Fruit fly (Drosophila melanogaster) whole organism, embryonic: ENCODE measurements around the gene ftz-f1.
A peak's percentile ranks its signal among the peaks of the same experiment; 100 is the strongest.

Experiments used
- ATbp ChIP-seq: fragments of 200-800 bp; sonication (Bioruptor generic); optimal IDR thresholded peaks from 2 replicates; lab custom pipeline; 2017; ENCODE audit warnings: missing biosample characterization, mild to moderate bottlenecking, missing genetic modification characterization, missing genetic modification reagents
- Adf1 ChIP-seq: fragments of 200-800 bp; sonication (Bioruptor generic); IDR thresholded peaks from 2 replicates; pipeline ENCODE4 v1.3.6; 2022; ENCODE audit warnings: missing biosample characterization, missing genetic modification characterization
- Bdp1 ChIP-seq: fragments of 200-800 bp; sonication (Bioruptor generic); optimal IDR thresholded peaks from 3 replicates; lab custom pipeline; 2016; ENCODE audit warnings: missing biosample characterization, missing genetic modification characterization
- CG10321 ChIP-seq: fragments of 200-800 bp; sonication (Bioruptor generic); IDR thresholded peaks from 2 replicates; pipeline ENCODE4 v1.3.6; 2022; ENCODE audit warnings: missing biosample characterization, missing genetic modification characterization
- CG10366 ChIP-seq: fragments of 200-800 bp; sonication (Bioruptor generic); IDR thresholded peaks from 2 replicates; pipeline ENCODE4 v1.3.6; 2022; ENCODE audit warnings: missing biosample characterization, missing genetic modification characterization
- CG11093 ChIP-seq: fragments of 200-800 bp; sonication (Bioruptor generic); IDR thresholded peaks from 3 replicates; pipeline ENCODE4 v1.3.6; 2022; ENCODE audit warnings: missing biosample characterization, missing genetic modification characterization
- CG12299 ChIP-seq: fragments of 200-800 bp; sonication (Bioruptor generic); optimal IDR thresholded peaks from 2 replicates; lab custom pipeline; 2018; ENCODE audit warnings: missing biosample characterization, mild to moderate bottlenecking, missing genetic modification characterization
- CG12942 ChIP-seq: fragments of 200-800 bp; sonication (Bioruptor generic); optimal IDR thresholded peaks from 3 replicates; lab custom pipeline; 2016; ENCODE audit warnings: missing biosample characterization, missing genetic modification characterization
- CG13775 ChIP-seq: fragments of 200-800 bp; sonication (Bioruptor generic); optimal IDR thresholded peaks from 3 replicates; lab custom pipeline; 2017; ENCODE audit warnings: missing biosample characterization, mild to moderate bottlenecking, missing genetic modification characterization
- CG15514 ChIP-seq: fragments of 200-800 bp; sonication (Bioruptor generic); optimal IDR thresholded peaks from 3 replicates; lab custom pipeline; 2017; ENCODE audit warnings: missing biosample characterization, missing genetic modification characterization, mild to moderate bottlenecking, moderate library complexity, missing genetic modification reagents
- CG18262 ChIP-seq: fragments of 200-800 bp; optimal IDR thresholded peaks from 3 replicates; lab custom pipeline; 2019; ENCODE audit warnings: missing biosample characterization, mild to moderate bottlenecking, missing genetic modification characterization, moderate library complexity
- CG30403 ChIP-seq: fragments of 200-800 bp; sonication (Bioruptor generic); optimal IDR thresholded peaks from 3 replicates; lab custom pipeline; 2016; ENCODE audit warnings: missing biosample characterization, missing genetic modification characterization
- CG34224 ChIP-seq: fragments of 200-800 bp; sonication (Bioruptor generic); IDR thresholded peaks from 3 replicates; pipeline ENCODE4 v1.3.6; 2022; ENCODE audit warnings: missing biosample characterization, missing genetic modification characterization; ENCODE audit not compliant: partially characterized antibody
- CG42726 ChIP-seq: fragments of 200-800 bp; sonication (Bioruptor generic); IDR thresholded peaks from 2 replicates; pipeline ENCODE4 v1.3.6; 2022; ENCODE audit warnings: missing biosample characterization, missing genetic modification characterization; ENCODE audit not compliant: partially characterized antibody
- CG4730 ChIP-seq: fragments of 200-800 bp; sonication (Bioruptor generic); IDR thresholded peaks from 2 replicates; pipeline ENCODE4 v1.3.6; 2022; ENCODE audit warnings: missing biosample characterization, missing genetic modification characterization
- CG4820 ChIP-seq: fragments of 200-800 bp; sonication (Bioruptor generic); optimal IDR thresholded peaks from 3 replicates; lab custom pipeline; 2016; ENCODE audit warnings: missing biosample characterization, missing genetic modification characterization
- CG4854 ChIP-seq: fragments of 200-800 bp; sonication (Bioruptor generic); optimal IDR thresholded peaks from 2 replicates; lab custom pipeline; 2016; ENCODE audit warnings: missing biosample characterization, missing genetic modification characterization, inconsistent platforms
- CG8290 ChIP-seq, 3 experiments: fragments of 200-800 bp; sonication (Bioruptor generic); optimal IDR thresholded peaks; 2 replicates each; lab custom pipeline; 2016 to 2019; ENCODE audit warnings: missing biosample characterization in 3 of 3, missing genetic modification characterization in 3 of 3, mild to moderate bottlenecking in 2 of 3, moderate library complexity in 1 of 3
- CG8478 ChIP-seq: fragments of >200 bp; optimal IDR thresholded peaks from 2 replicates; lab custom pipeline; 2018
- CG8765 ChIP-seq: fragments of 200-800 bp; sonication (Bioruptor generic); IDR thresholded peaks from 2 replicates; pipeline ENCODE4 v1.3.6; 2022; ENCODE audit warnings: missing biosample characterization, missing genetic modification characterization
- CG9727 ChIP-seq: fragments of 200-800 bp; sonication (Bioruptor generic); optimal IDR thresholded peaks from 3 replicates; lab custom pipeline; 2017; ENCODE audit warnings: missing biosample characterization, mild to moderate bottlenecking, missing genetic modification characterization
- CG9876 ChIP-seq: fragments of 200-800 bp; sonication (Bioruptor generic); optimal IDR thresholded peaks from 2 replicates; lab custom pipeline; 2016; ENCODE audit warnings: missing biosample characterization, missing genetic modification characterization
- CkIIα-i1 ChIP-seq: fragments of 200-800 bp; sonication (Bioruptor generic); IDR thresholded peaks from 2 replicates; pipeline ENCODE4 v1.3.6; 2022; ENCODE audit warnings: missing biosample characterization, missing genetic modification characterization
- CoRest ChIP-seq: fragments of 200-800 bp; sonication (Bioruptor generic); optimal IDR thresholded peaks from 3 replicates; lab custom pipeline; 2018; ENCODE audit warnings: missing biosample characterization, mild to moderate bottlenecking, missing genetic modification characterization, moderate library complexity
- HLH54F ChIP-seq: fragments of 200-800 bp; sonication (Bioruptor generic); optimal IDR thresholded peaks from 3 replicates; lab custom pipeline; 2016; ENCODE audit warnings: missing biosample characterization, missing genetic modification characterization
- Hr78 ChIP-seq, 2 experiments: fragments of 200-800 bp in 1 of 2; fragments of >200 bp in 1 of 2; sonication (Bioruptor generic) in 1 of 2; optimal IDR thresholded peaks; 2 replicates each; lab custom pipeline; 2017 to 2019; ENCODE audit warnings: missing biosample characterization in 2 of 2, missing genetic modification characterization in 2 of 2, mild to moderate bottlenecking in 1 of 2, moderate library complexity in 1 of 2
- MBD-R2 ChIP-seq: fragments of 200-800 bp; sonication (Bioruptor generic); IDR thresholded peaks from 2 replicates; pipeline ENCODE4 v1.3.6; 2022; ENCODE audit warnings: missing biosample characterization, missing genetic modification characterization
- Nf-YA ChIP-seq: fragments of 200-800 bp; sonication (Bioruptor generic); IDR thresholded peaks from 2 replicates; pipeline ENCODE4 v1.3.6; 2022; ENCODE audit warnings: missing biosample characterization, missing genetic modification characterization
- Xbp1 ChIP-seq: fragments of 200-800 bp; sonication (Bioruptor generic); optimal IDR thresholded peaks from 3 replicates; lab custom pipeline; 2016; ENCODE audit warnings: missing biosample characterization, mild to moderate bottlenecking, missing genetic modification characterization
- ase ChIP-seq: fragments of 200-800 bp; sonication (Bioruptor generic); IDR thresholded peaks from 3 replicates; pipeline ENCODE4 v1.3.6; 2022; ENCODE audit warnings: missing biosample characterization, missing genetic modification characterization
- ci ChIP-seq: fragments of 200-800 bp; sonication (Bioruptor generic); IDR thresholded peaks from 3 replicates; pipeline ENCODE4 v1.3.6; 2022; ENCODE audit warnings: missing biosample characterization, missing genetic modification characterization
- da ChIP-seq: fragments of 200-800 bp; sonication (Bioruptor generic); optimal IDR thresholded peaks from 2 replicates; lab custom pipeline; 2016; ENCODE audit warnings: missing biosample characterization, missing genetic modification characterization
- danr ChIP-seq: fragments of 200-800 bp; sonication (Bioruptor generic); IDR thresholded peaks from 2 replicates; pipeline ENCODE4 v1.3.6; 2022; ENCODE audit warnings: missing biosample characterization, missing genetic modification characterization
- disco-r ChIP-seq: fragments of 200-800 bp; sonication (Bioruptor generic); optimal IDR thresholded peaks from 2 replicates; lab custom pipeline; 2016; ENCODE audit warnings: missing biosample characterization, missing genetic modification characterization
- fd64A ChIP-seq: fragments of 200-800 bp; sonication (Bioruptor generic); optimal IDR thresholded peaks from 3 replicates; lab custom pipeline; 2018; ENCODE audit warnings: missing biosample characterization, mild to moderate bottlenecking, missing genetic modification characterization
- fru ChIP-seq: fragments of >200 bp; optimal IDR thresholded peaks from 2 replicates; lab custom pipeline; 2017
- ftz-f1 ChIP-seq: fragments of 200-800 bp; sonication (Bioruptor generic); optimal IDR thresholded peaks from 2 replicates; lab custom pipeline; 2016; ENCODE audit warnings: missing biosample characterization, missing genetic modification characterization
- gcm ChIP-seq: fragments of 200-800 bp; sonication (Bioruptor generic); optimal IDR thresholded peaks from 2 replicates; lab custom pipeline; 2019; ENCODE audit warnings: missing biosample characterization, mild to moderate bottlenecking, missing genetic modification characterization, moderate library complexity
- gsb ChIP-seq: fragments of 200-800 bp; sonication (Bioruptor generic); IDR thresholded peaks from 2 replicates; pipeline ENCODE4 v1.3.6; 2022; ENCODE audit warnings: missing biosample characterization, missing genetic modification characterization
- her ChIP-seq: fragments of 200-800 bp; sonication (Bioruptor generic); optimal IDR thresholded peaks from 2 replicates; lab custom pipeline; 2016; ENCODE audit warnings: missing biosample characterization, missing genetic modification characterization
- nerfin-1 ChIP-seq: fragments of 200-800 bp; sonication (Bioruptor generic); optimal IDR thresholded peaks from 3 replicates; lab custom pipeline; 2019; ENCODE audit warnings: missing biosample characterization, mild to moderate bottlenecking, missing genetic modification characterization, moderate library complexity
- nom ChIP-seq: fragments of 200-800 bp; sonication (Bioruptor generic); optimal IDR thresholded peaks from 2 replicates; lab custom pipeline; 2017; ENCODE audit warnings: missing biosample characterization, missing genetic modification characterization, mild to moderate bottlenecking, moderate library complexity, missing genetic modification reagents
- pan ChIP-seq, 4 experiments: fragments of >200 bp in 3 of 4; fragments of 200-800 bp in 1 of 4; sonication (Bioruptor generic) in 1 of 4; optimal IDR thresholded peaks in 3 of 4; IDR thresholded peaks in 1 of 4; 2 replicates each; pipeline versions ENCODE4 v1.3.6 to Lab custom; 2017 to 2022; ENCODE audit warnings: missing biosample characterization in 2 of 4, missing genetic modification characterization in 2 of 4, mixed read lengths in 1 of 4
- pnt ChIP-seq: fragments of 200-800 bp; sonication (Bioruptor generic); optimal IDR thresholded peaks from 3 replicates; lab custom pipeline; 2016; ENCODE audit warnings: missing biosample characterization, missing genetic modification characterization
- psq ChIP-seq: fragments of 200-800 bp; sonication (Bioruptor generic); optimal IDR thresholded peaks from 2 replicates; lab custom pipeline; 2017; ENCODE audit warnings: missing biosample characterization, missing genetic modification characterization
- pzg ChIP-seq: fragments of 200-800 bp; sonication (Bioruptor generic); optimal IDR thresholded peaks from 3 replicates; lab custom pipeline; 2018; ENCODE audit warnings: missing biosample characterization, mild to moderate bottlenecking, missing genetic modification characterization, moderate library complexity
- salm ChIP-seq: fragments of 200-800 bp; sonication (Bioruptor generic); optimal IDR thresholded peaks from 2 replicates; lab custom pipeline; 2018; ENCODE audit warnings: missing biosample characterization, mild to moderate bottlenecking, missing genetic modification characterization
- schlank ChIP-seq: fragments of 200-800 bp; sonication (Bioruptor generic); optimal IDR thresholded peaks from 2 replicates; lab custom pipeline; 2018; ENCODE audit warnings: missing biosample characterization, mild to moderate bottlenecking, missing genetic modification characterization

Gene ftz-f1

DNA sequence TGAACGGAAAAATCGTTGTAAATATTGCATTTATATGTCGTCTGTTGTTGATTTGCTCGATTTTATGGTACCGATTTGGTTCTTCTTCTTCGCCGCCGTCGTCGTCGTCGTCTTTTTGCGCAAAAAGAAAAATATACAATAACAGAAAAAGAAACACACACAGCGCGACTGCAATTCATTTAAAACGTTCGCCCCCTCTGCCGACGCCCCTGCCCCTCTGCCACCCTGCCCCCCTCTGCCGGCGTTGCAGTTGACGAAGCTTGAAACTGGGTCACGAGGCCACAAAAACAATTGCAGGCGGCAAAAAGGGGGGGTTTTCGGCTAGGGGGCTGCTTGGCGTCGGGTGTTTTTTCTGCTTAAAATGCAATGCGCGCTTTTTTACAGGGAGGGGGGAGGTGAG lies 17.6 kb downstream of the ftz-f1 start (continued):
- no peak for TF ChIP-seq CG18262 (tag; lab: Kevin White, UChicago)
- TF ChIP-seq gsb: no peak
- no peak for TF ChIP-seq her
- TF ChIP-seq ci (GFP tag; lab: Robert Waterston, UW): peak; percentile 75; the same call in 2 of the 3 replicates
- no peak for TF ChIP-seq CG15514 (GFP tag; lab: Kevin White, UChicago)
- TF ChIP-seq ase: no peak
- TF ChIP-seq schlank (tag; lab: Kevin White, UChicago): no peak
- no peak for TF ChIP-seq CG12942
- TF ChIP-seq da (GFP tag; lab: Kevin White, UChicago): no peak
- no peak for TF ChIP-seq fd64A (GFP tag; lab: Kevin White, UChicago)
- TF ChIP-seq nerfin-1 (tag; lab: Kevin White, UChicago): no peak
- no peak for TF ChIP-seq CG30403 (GFP tag; lab: Kevin White, UChicago)
- no peak for TF ChIP-seq fru (lab: Kevin White, UChicago)
- TF ChIP-seq pan (optimal IDR thresholded peaks at IDR 0.05; lab: Kevin White, UChicago): no peak
- no peak for TF ChIP-seq pan (GFP tag; optimal IDR thresholded peaks at IDR 0.05 in 1 of 2, IDR thresholded peaks at IDR 0.05 in 1 of 2)
- TF ChIP-seq ATbp (GFP tag; lab: Kevin White, UChicago): peak; percentile 5
- no peak for TF ChIP-seq CG8765 (GFP tag; lab: Robert Waterston, UW)
- no peak for TF ChIP-seq danr (GFP tag; lab: Robert Waterston, UW)
- no peak for TF ChIP-seq CG11093 (GFP tag; lab: Robert Waterston, UW)
- TF ChIP-seq CkIIα-i1: no peak
- no peak for TF ChIP-seq HLH54F
- peak; percentile 62 for TF ChIP-seq nom (GFP tag; lab: Kevin White, UChicago)
- TF ChIP-seq CG42726 (GFP tag; lab: Robert Waterston, UW): no peak
- no peak for TF ChIP-seq CG8290 (GFP tag; optimal IDR thresholded peaks at IDR 0.05; lab: Kevin White, UChicago)
- peak in 1 of 2 experiments; percentile 17 for TF ChIP-seq CG8290 (tag; optimal IDR thresholded peaks at IDR 0.05; lab: Kevin White, UChicago)
- no peak for TF ChIP-seq MBD-R2
- no peak for TF ChIP-seq CG8478 (lab: Kevin White, UChicago)
- peak in 1 of 2 experiments; percentile 10 for TF ChIP-seq Hr78 (GFP tag; optimal IDR thresholded peaks at IDR 0.05; lab: Kevin White, UChicago)
- TF ChIP-seq Bdp1 (GFP tag; lab: Kevin White, UChicago): no peak

DNA sequence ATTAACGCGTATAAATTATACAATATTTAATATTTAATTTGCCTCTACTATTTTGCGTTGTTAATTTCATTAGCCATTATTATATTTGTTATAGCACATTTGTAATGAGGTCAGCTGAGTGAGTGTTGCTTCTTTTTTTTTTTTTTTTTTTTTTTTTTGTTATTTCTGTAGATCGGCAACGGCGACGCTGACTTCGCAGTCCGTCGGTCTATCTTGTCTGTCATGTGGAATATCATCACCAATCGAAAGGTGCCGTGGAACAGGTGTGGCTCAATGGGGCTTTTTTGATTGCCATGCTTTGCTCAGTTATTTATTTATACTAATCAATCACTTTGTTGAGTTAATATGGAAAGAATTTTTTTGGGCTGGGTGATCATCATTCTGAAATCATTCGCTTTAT lies 18.5 kb downstream of the ftz-f1 start:
- TF ChIP-seq CG4854: no peak
- TF ChIP-seq ftz-f1 (GFP tag; lab: Kevin White, UChicago): peak; percentile 56
- no peak for TF ChIP-seq disco-r
- TF ChIP-seq Adf1: peak; percentile 72

dm6 chr3L:18781653-18782629 lies 19.2 kb downstream of the ftz-f1 start:
- TF ChIP-seq CG9876 (GFP tag; lab: Kevin White, UChicago) (no peak), CG12299 (tag; lab: Kevin White, UChicago) (no peak), CG9727 (GFP tag; lab: Kevin White, UChicago) (peak; percentile 41), CG4820 (GFP tag; lab: Kevin White, UChicago) (peak; percentile 23), gcm (peak; percentile 9), pzg (GFP tag; lab: Kevin White, UChicago) (no peak), salm (peak; percentile 10), pnt (peak; percentile 6), CG4730 (GFP tag; lab: Robert Waterston, UW) (peak; percentile 15; the same call in 1 of the 2 replicates), CG34224 (no peak), CG10321 (GFP tag; lab: Robert Waterston, UW) (0 out of 2 replicates have a peak, but pooled peaks have one; percentile 33), Nf-YA (peak; percentile 53; the same call in 1 of the 2 replicates), CG10366 (GFP tag; lab: Robert Waterston, UW) (peak; percentile 53), psq (GFP tag; lab: Kevin White, UChicago) (no peak), CG13775 (GFP tag; lab: Kevin White, UChicago) (peak; percentile 6), CoRest (tag; lab: Kevin White, UChicago) (peak; percentile 82), Xbp1 (GFP tag; lab: Kevin White, UChicago) (peak; percentile 50)
